Worm (Caenorhabditis elegans) whole organism, L2 larva: ENCODE data around the gene nhr-170.

Experiments used
- gmeb-1 ChIP-seq: fragments of 150-350 bp; optimal IDR thresholded peaks from 2 replicates; lab custom pipeline; 2014; ENCODE audit warnings: missing biosample characterization, missing genetic modification characterization
- lin-13 ChIP-seq: fragments of 150-350 bp; optimal IDR thresholded peaks from 2 replicates; lab custom pipeline; 2014; ENCODE audit warnings: missing biosample characterization, missing genetic modification reagents, missing genetic modification characterization
- lin-39 ChIP-seq: fragments of 150-350 bp; optimal IDR thresholded peaks from 2 replicates; lab custom pipeline; 2014; ENCODE audit warnings: missing biosample characterization, missing genetic modification reagents, missing genetic modification characterization
- mdl-1 ChIP-seq, 2 experiments: fragments of 150-350 bp in 1 of 2; sonication (generic microtip) in 1 of 2; optimal IDR thresholded peaks; 2 replicates each; lab custom pipeline; 2017; ENCODE audit warnings: missing biosample characterization in 2 of 2, missing genetic modification characterization in 2 of 2
- nhr-23 ChIP-seq: fragments of 150-350 bp; optimal IDR thresholded peaks from 2 replicates; lab custom pipeline; 2014; ENCODE audit warnings: missing biosample characterization, missing genetic modification reagents, missing genetic modification characterization
- snpc-4 ChIP-seq: fragments of 150-350 bp; optimal IDR thresholded peaks from 2 replicates; lab custom pipeline; 2014; ENCODE audit warnings: missing biosample characterization, missing genetic modification characterization
- unc-62 ChIP-seq: fragments of 150-350 bp; optimal IDR thresholded peaks from 2 replicates; lab custom pipeline; 2014; ENCODE audit warnings: missing biosample characterization, missing genetic modification reagents, missing genetic modification characterization
- zag-1 ChIP-seq: fragments of 150-350 bp; optimal IDR thresholded peaks from 2 replicates; lab custom pipeline; 2014; ENCODE audit warnings: missing biosample characterization, missing genetic modification characterization
- ztf-11 ChIP-seq: sonication (generic microtip); optimal IDR thresholded peaks from 2 replicates; lab custom pipeline; 2017; ENCODE audit warnings: missing biosample characterization, missing genetic modification characterization

DNA sequence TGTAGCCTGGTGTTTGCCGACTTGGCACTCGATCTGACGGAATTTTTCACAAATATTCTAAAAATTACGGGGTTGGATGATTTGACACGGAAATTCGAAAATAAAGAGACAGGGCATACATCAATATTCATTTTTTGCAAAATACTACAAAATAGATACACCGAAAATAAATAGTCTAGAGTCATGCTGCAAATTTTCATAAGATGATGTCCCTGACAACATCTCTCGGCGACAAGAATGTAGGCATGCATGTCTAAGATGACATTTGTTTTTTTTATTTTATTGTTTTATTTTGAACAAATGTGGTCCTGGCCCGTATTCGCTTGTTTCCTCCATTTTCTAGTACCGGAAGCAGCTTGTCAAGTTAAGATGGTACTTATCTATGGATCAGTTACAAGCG, 29.2 kb downstream of the nhr-170 start, which contains the start of gene clec-256:
- no peak for TF ChIP-seq zag-1 (tag; lab: Kevin White, UChicago)
- no peak for TF ChIP-seq ztf-11
- TF ChIP-seq lin-13 (GFP tag; lab: Kevin White, UChicago), result no peak
- TF ChIP-seq lin-39, result no peak
- TF ChIP-seq unc-62 (GFP tag; lab: Kevin White, UChicago), result no peak
- no peak for TF ChIP-seq nhr-23 (tag; lab: Kevin White, UChicago)
- TF ChIP-seq mdl-1 (tag; optimal IDR thresholded peaks at IDR 0.05; lab: Kevin White, UChicago), result no peak
- no peak for TF ChIP-seq snpc-4 (tag; lab: Kevin White, UChicago)
- TF ChIP-seq gmeb-1 (tag; lab: Kevin White, UChicago), result no peak
